Worm (Caenorhabditis elegans) whole organism, young adult: Measurements from ENCODE around the gene F19C6.4.

ENCODE experiments used
- C06A6.2 ChIP-seq: fragments of 200-800 bp; sonication (Bioruptor generic); conservative IDR thresholded peaks from 2 replicates; pipeline ENCODE4 v1.3.6; 2022; ENCODE audit warnings: missing genetic modification characterization, missing compliant biosample characterization
- D2030.7 ChIP-seq: fragments of 200-800 bp; sonication (Bioruptor generic); IDR thresholded peaks from 2 replicates; pipeline ENCODE4 v1.3.6; 2022; ENCODE audit warnings: missing genetic modification reagents, missing genetic modification characterization, missing compliant biosample characterization
- F39B2.1 ChIP-seq: fragments of 200-800 bp; sonication (Bioruptor generic); IDR thresholded peaks from 2 replicates; pipeline ENCODE4 v1.3.6; 2022; ENCODE audit warnings: missing genetic modification reagents, missing genetic modification characterization, missing compliant biosample characterization
- ama-1 ChIP-seq, 3 experiments: fragments of 150-350 bp in 1 of 3; sonication (generic microtip) in 2 of 3; optimal IDR thresholded peaks; 2 replicates each; lab custom pipeline; 2014 to 2018; ENCODE audit warnings: missing biosample characterization in 2 of 3, missing genetic modification characterization in 2 of 3, missing genetic modification reagents in 2 of 3
- ceh-79 ChIP-seq: sonication (generic microtip); optimal IDR thresholded peaks from 2 replicates; lab custom pipeline; 2017; ENCODE audit warnings: mild to moderate bottlenecking, missing genetic modification characterization, missing compliant biosample characterization
- hmg-20 ChIP-seq: fragments of 200-800 bp; sonication (Bioruptor generic); IDR thresholded peaks from 2 replicates; pipeline ENCODE4 v1.3.6; 2022; ENCODE audit warnings: missing genetic modification reagents, missing genetic modification characterization, missing compliant biosample characterization
- hsf-1 ChIP-seq: fragments of 200-800 bp; sonication (Bioruptor generic); IDR thresholded peaks from 2 replicates; pipeline ENCODE4 v1.3.6; 2022; ENCODE audit warnings: missing genetic modification reagents, missing genetic modification characterization, missing compliant biosample characterization
- lin-35 ChIP-seq, 3 experiments: fragments of 150-350 bp in 2 of 3; sonication (generic microtip) in 1 of 3; optimal IDR thresholded peaks; 2 replicates each; lab custom pipeline; 2014 to 2018; ENCODE audit warnings: missing biosample characterization in 3 of 3, missing genetic modification characterization in 3 of 3, missing genetic modification reagents in 3 of 3
- nfya-1 ChIP-seq: sonication (generic microtip); optimal IDR thresholded peaks from 2 replicates; lab custom pipeline; 2017; ENCODE audit warnings: antibody characterized with exemption, missing compliant biosample characterization, missing genetic modification characterization, borderline replicate concordance; ENCODE audit not compliant: insufficient read depth
- nhr-120 ChIP-seq: fragments of 200-800 bp; sonication (Bioruptor generic); IDR thresholded peaks from 2 replicates; pipeline ENCODE4 v1.3.6; 2022; ENCODE audit warnings: missing genetic modification characterization, missing compliant biosample characterization
- snpc-4 ChIP-seq, 5 experiments: fragments of 150-350 bp in 1 of 5; sonication (generic microtip) in 4 of 5; optimal IDR thresholded peaks; 2 replicates each; lab custom pipeline; 2014 to 2018; ENCODE audit warnings: missing genetic modification characterization in 5 of 5, missing biosample characterization in 3 of 5, antibody characterized with exemption in 2 of 5, mild to moderate bottlenecking in 2 of 5, missing compliant biosample characterization in 2 of 5, missing genotype in 2 of 5, moderate library complexity in 2 of 5, missing genetic modification reagents in 1 of 5
- unc-62 ChIP-seq: fragments of 150-350 bp; optimal IDR thresholded peaks from 2 replicates; lab custom pipeline; 2014; ENCODE audit warnings: missing biosample characterization, missing genetic modification reagents, missing genetic modification characterization
- xnd-1 ChIP-seq: sonication (generic microtip); optimal IDR thresholded peaks from 2 replicates; lab custom pipeline; 2016; ENCODE audit warnings: missing genotype, missing genetic modification reagents, missing genetic modification characterization, missing compliant biosample characterization

ce11 chrX:9999192-9999591 is 18.6 kb downstream of the F19C6.4 start, which contains the start of gene grk-1:
- TF ChIP-seq ceh-79 (tag; lab: Kevin White, UChicago), result no peak
- no peak for TF ChIP-seq xnd-1 (tag; lab: Kevin White, UChicago)
- no peak for TF ChIP-seq hsf-1 (GFP tag; lab: Robert Waterston, UW)
- no peak for TF ChIP-seq lin-35 (GFP tag; optimal IDR thresholded peaks at IDR 0.05; lab: Kevin White, UChicago)
- no peak for TF ChIP-seq nhr-120 (GFP tag; lab: Robert Waterston, UW)
- no peak for TF ChIP-seq D2030.7 (GFP tag; lab: Robert Waterston, UW)
- TF ChIP-seq C06A6.2 (GFP tag; lab: Robert Waterston, UW), result no peak
- no peak for TF ChIP-seq hmg-20 (GFP tag; lab: Robert Waterston, UW)
- no peak for TF ChIP-seq nfya-1
- no peak for TF ChIP-seq snpc-4 (GFP tag; optimal IDR thresholded peaks at IDR 0.05; lab: Kevin White, UChicago)
- no peak for TF ChIP-seq snpc-4 (tag; optimal IDR thresholded peaks at IDR 0.05; lab: Kevin White, UChicago)
- no peak for TF ChIP-seq unc-62 (GFP tag; lab: Kevin White, UChicago)
- no peak for TF ChIP-seq F39B2.1
- no peak for TF ChIP-seq ama-1 (optimal IDR thresholded peaks at IDR 0.05; lab: Kevin White, UChicago)
- TF ChIP-seq ama-1 (GFP tag; optimal IDR thresholded peaks at IDR 0.05; lab: Kevin White, UChicago), result no peak
